Fruit fly (Drosophila melanogaster) S2 (cell line): ENCODE measurements around the gene CG14220.

Experiments
- CG8478 ChIP-seq: fragments of >200 bp; optimal IDR thresholded peaks from 2 replicates; lab custom pipeline; 2018
- CTCF ChIP-seq, 2 experiments: fragments of >200 bp; optimal IDR thresholded peaks; 2 replicates each; lab custom pipeline; 2018

DNA sequence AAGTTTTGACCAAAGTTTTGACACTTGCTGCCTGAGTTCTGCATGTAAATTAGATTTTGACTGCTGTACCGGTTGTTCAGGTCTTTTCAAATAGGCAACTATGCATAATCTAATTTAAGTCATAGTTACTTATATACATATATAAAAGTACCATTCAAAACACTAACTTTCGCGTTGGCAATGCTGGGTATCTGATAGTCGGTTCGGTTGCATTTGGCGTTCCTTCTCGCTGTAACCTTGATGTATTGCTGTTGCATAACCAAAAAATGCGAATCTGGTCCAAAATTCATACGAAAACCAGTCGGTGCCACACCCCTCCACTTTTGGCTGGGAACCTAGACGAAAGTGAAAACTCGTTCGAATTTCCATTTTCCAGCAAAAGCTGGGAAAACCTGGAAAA is 18.9 kb downstream of the CG14220 start:
- TF ChIP-seq CTCF (optimal IDR thresholded peaks at IDR 0.05; lab: Kevin White, UChicago) (no peak), CG8478 (lab: Kevin White, UChicago) (no peak)
